Worm (Caenorhabditis elegans) whole organism, L3 larva: ENCODE measurements around the gene unc-18.

Experiments used
- egl-27 ChIP-seq: sonication (generic microtip); optimal IDR thresholded peaks from 4 replicates; lab custom pipeline; 2017; ENCODE audit warnings: missing biosample characterization, missing genetic modification reagents, missing genetic modification characterization
- fos-1 ChIP-seq: fragments of 150-350 bp; optimal IDR thresholded peaks from 2 replicates; lab custom pipeline; 2014; ENCODE audit warnings: missing biosample characterization, missing genetic modification characterization
- nhr-77 ChIP-seq: fragments of 150-350 bp; optimal IDR thresholded peaks from 2 replicates; lab custom pipeline; 2014; ENCODE audit warnings: missing biosample characterization, missing genetic modification characterization
- pqm-1 ChIP-seq: fragments of 150-350 bp; optimal IDR thresholded peaks from 2 replicates; lab custom pipeline; 2017; ENCODE audit warnings: missing biosample characterization, missing genetic modification characterization, inconsistent platforms
- ztf-11 ChIP-seq: fragments of 150-350 bp; optimal IDR thresholded peaks from 2 replicates; lab custom pipeline; 2014; ENCODE audit warnings: missing biosample characterization, missing genetic modification characterization

- TF ChIP-seq ztf-11 (tag; lab: Kevin White, UChicago) (no peak), egl-27 (tag; lab: Kevin White, UChicago) (no peak), fos-1 (tag; lab: Kevin White, UChicago) (no peak), pqm-1 (tag; lab: Kevin White, UChicago) (no peak), nhr-77 (tag; lab: Kevin White, UChicago) (no peak)
These were observed 43.7 kb downstream of the unc-18 start for ce11 chrX:7726351-7726750.
